Fruit fly (Drosophila melanogaster) S2 (cell line): ENCODE measurements around the gene SCCRO.

Experiments used
- CG8478 ChIP-seq: fragments of >200 bp; optimal IDR thresholded peaks from 2 replicates; lab custom pipeline; 2018
- CTCF ChIP-seq, 2 experiments: fragments of >200 bp; optimal IDR thresholded peaks; 2 replicates each; lab custom pipeline; 2018

DNA sequence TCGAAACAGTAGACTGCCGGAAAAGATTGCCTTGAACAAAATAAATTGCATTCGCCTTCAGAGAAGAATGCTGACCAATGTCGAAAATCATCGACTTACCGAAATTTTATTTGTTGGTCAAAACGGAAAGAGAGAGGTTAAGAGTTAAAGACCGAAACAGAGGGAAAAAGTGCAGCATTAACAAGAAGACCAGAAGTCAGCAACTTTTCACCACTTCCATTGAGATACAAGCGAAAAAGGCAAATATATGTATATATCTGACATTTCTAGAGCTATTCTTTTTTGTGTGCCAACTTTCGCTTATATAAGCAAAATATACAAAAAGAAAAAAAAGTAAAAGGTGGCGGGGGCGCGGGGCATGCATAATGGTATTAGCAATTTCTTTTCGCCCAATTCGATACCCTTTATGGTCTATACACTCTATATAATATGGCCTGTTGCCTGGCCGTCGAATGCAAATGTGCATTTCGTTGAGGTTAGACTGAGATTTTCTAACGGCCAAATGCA is 23.3 kb upstream of the SCCRO start:
- TF ChIP-seq CG8478 (lab: Kevin White, UChicago): no peak
- no peak for TF ChIP-seq CTCF (optimal IDR thresholded peaks at IDR 0.05; lab: Kevin White, UChicago)
